Worm (Caenorhabditis elegans) whole organism, L4/young adult: ENCODE results near the gene F41E6.5.

ENCODE experiments used
- W03F9.2 ChIP-seq: fragments of 150-350 bp; optimal IDR thresholded peaks from 2 replicates; lab custom pipeline; 2014; ENCODE audit warnings: missing biosample characterization, missing genetic modification characterization
- dao-5 ChIP-seq: sonication (generic microtip); optimal IDR thresholded peaks from 2 replicates; lab custom pipeline; 2016; ENCODE audit warnings: missing genotype, missing genetic modification characterization, moderate library complexity, missing compliant biosample characterization
- him-1 ChIP-seq: sonication (generic microtip); optimal IDR thresholded peaks from 2 replicates; lab custom pipeline; 2016; ENCODE audit warnings: missing genotype, missing genetic modification reagents, missing genetic modification characterization, missing compliant biosample characterization

Gene F41E6.5

ce11 chrV:8653080-8653821, 50.0 kb downstream of the F41E6.5 start:
- TF ChIP-seq him-1 (tag; lab: Kevin White, UChicago) (no peak), dao-5 (tag; lab: Kevin White, UChicago) (no peak), W03F9.2 (tag; lab: Kevin White, UChicago) (no peak)

ce11 chrV:8654460-8655419, 51.5 kb downstream of the F41E6.5 start:
- TF ChIP-seq W03F9.2 (tag; lab: Kevin White, UChicago), result no peak
- no peak for TF ChIP-seq dao-5 (tag; lab: Kevin White, UChicago)
- TF ChIP-seq him-1 (tag; lab: Kevin White, UChicago), result no peak
